Worm (Caenorhabditis elegans) whole organism, late embryonic: Measurements from ENCODE around the gene AC3.5.

Source experiments
- F13H6.1 ChIP-seq: sonication (generic microtip); optimal IDR thresholded peaks from 2 replicates; lab custom pipeline; 2016; ENCODE audit warnings: missing genetic modification characterization, missing compliant biosample characterization
- T23F11.4 ChIP-seq: fragments of 200-800 bp; sonication (Bioruptor generic); optimal IDR thresholded peaks from 2 replicates; lab custom pipeline; 2018; ENCODE audit warnings: mild to moderate bottlenecking, missing genetic modification characterization, missing compliant biosample characterization
- pqm-1 ChIP-seq: sonication (generic microtip); optimal IDR thresholded peaks from 2 replicates; lab custom pipeline; 2016; ENCODE audit warnings: missing genetic modification characterization, missing compliant biosample characterization

ce11 chrV:10342904-10343303 is 45.4 kb upstream of the AC3.5 start, which contains the start of gene K07C5.3:
- TF ChIP-seq pqm-1 (tag; lab: Kevin White, UChicago), result no peak
- TF ChIP-seq T23F11.4 (GFP tag; lab: Kevin White, UChicago), result no peak
- TF ChIP-seq F13H6.1 (tag; lab: Kevin White, UChicago), result no peak
